ENCODE assay signal across 6 fruit fly cellular contexts in the genomic region with DNA sequence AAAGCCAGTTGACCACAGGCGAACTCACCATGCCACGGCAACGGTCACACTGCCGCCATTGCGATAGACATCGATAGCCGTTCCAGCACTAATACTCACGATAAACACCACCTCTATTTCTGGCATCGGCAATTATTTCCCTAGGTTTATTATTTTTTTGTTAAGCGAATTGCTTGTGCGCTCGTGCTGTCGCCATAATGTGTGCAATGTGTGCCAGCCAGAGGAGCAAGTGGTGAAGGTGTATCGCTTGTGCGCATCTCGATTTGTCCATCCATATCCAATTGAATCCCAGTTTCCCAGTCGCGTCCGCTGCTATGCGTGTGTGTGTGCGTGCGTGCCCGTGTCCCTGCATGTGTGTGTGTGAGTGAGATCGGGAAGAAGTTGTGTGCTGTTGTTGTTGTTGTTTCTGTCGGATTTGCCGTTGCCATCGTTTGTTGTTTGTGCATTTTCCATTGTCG.
TF ChIP-seq lines count a peak whose summit lies in the region.

A gene (plus strand): TSS at position 85 of the 458 bp plus-strand sequence.

- TF ChIP-seq CTCF in S2 (optimal IDR thresholded peaks at IDR 0.05; lab: Kevin White, UChicago), result peak; percentile 9 to 31
- TF ChIP-seq CTCF in whole organism, embryonic (GFP tag; optimal IDR thresholded peaks at IDR 0.05; lab: Kevin White, UChicago), result peak; percentile 22

TF ChIP-seq in whole organism, adult, 20 proteins besides CTCF, POLR2A, EP300 and RAD21 (continues in another document):
- TF ChIP-seq bab1 (GFP tag; optimal IDR thresholded peaks at IDR 0.05; lab: Kevin White, UChicago) (peak; percentile 30), ovo (GFP tag; optimal IDR thresholded peaks at IDR 0.05; lab: Kevin White, UChicago) (no peak), CG1620 (GFP tag; optimal IDR thresholded peaks at IDR 0.05; lab: Kevin White, UChicago) (peak; percentile 31), CG33017 (tag; optimal IDR thresholded peaks at IDR 0.05; lab: Kevin White, UChicago) (peak; percentile 6), CG14711 (tag; optimal IDR thresholded peaks at IDR 0.05; lab: Kevin White, UChicago) (no peak), kay (GFP tag; lab: Kevin White, UChicago; ENCODE audit: borderline replicate concordance) (no peak), CG7045 (GFP tag; optimal IDR thresholded peaks at IDR 0.05; lab: Kevin White, UChicago) (no peak), Mnt (GFP tag; optimal IDR thresholded peaks at IDR 0.05; lab: Kevin White, UChicago) (peak; percentile 51), cic (GFP tag; optimal IDR thresholded peaks at IDR 0.05; lab: Kevin White, UChicago) (no peak), toe (GFP tag; optimal IDR thresholded peaks at IDR 0.05; lab: Kevin White, UChicago) (no peak), CG12768 (GFP tag; optimal IDR thresholded peaks at IDR 0.05; lab: Kevin White, UChicago) (no peak), Crg-1 (GFP tag; optimal IDR thresholded peaks at IDR 0.05; lab: Kevin White, UChicago) (peak; percentile 39), CG11617 (GFP tag; optimal IDR thresholded peaks at IDR 0.05; lab: Kevin White, UChicago) (peak; percentile 29), CG5204 (GFP tag; optimal IDR thresholded peaks at IDR 0.05; lab: Kevin White, UChicago) (no peak), Hr96 (GFP tag; optimal IDR thresholded peaks at IDR 0.05; lab: Kevin White, UChicago) (no peak), pad (GFP tag; optimal IDR thresholded peaks at IDR 0.05; lab: Kevin White, UChicago) (peak; percentile 42), cnc (optimal IDR thresholded peaks at IDR 0.05; lab: Kevin White, UChicago) (no peak)

TF ChIP-seq in whole organism, embryonic, 481 proteins besides CTCF, POLR2A, EP300 and RAD21 (continues in another document):
- TF ChIP-seq Bgb (GFP tag; IDR thresholded peaks at IDR 0.05; lab: Robert Waterston, UW; ENCODE audit: partially characterized antibody), result peak; percentile 95
- TF ChIP-seq CG14860 (GFP tag; IDR thresholded peaks at IDR 0.05; lab: Robert Waterston, UW; ENCODE audit: partially characterized antibody), result peak; percentile 82
- TF ChIP-seq CG12155 (GFP tag; optimal IDR thresholded peaks at IDR 0.05; lab: Kevin White, UChicago), result peak; percentile 21
- no peak for TF ChIP-seq CG4404 (GFP tag; IDR thresholded peaks at IDR 0.05; lab: Robert Waterston, UW)
- peak; percentile 43 for TF ChIP-seq row (GFP tag; IDR thresholded peaks at IDR 0.05; lab: Robert Waterston, UW)
- peak in 1 of 2 experiments; percentile 23 for TF ChIP-seq dpn (GFP tag; optimal IDR thresholded peaks at IDR 0.05; lab: Kevin White, UChicago)
- TF ChIP-seq zfh1 (GFP tag; IDR thresholded peaks at IDR 0.05; lab: Robert Waterston, UW), result 0 out of 3 replicates have a peak, but pooled peaks have one; percentile 24
- peak; percentile 91 for TF ChIP-seq Scr (GFP tag; IDR thresholded peaks at IDR 0.05; lab: Robert Waterston, UW; ENCODE audit: partially characterized antibody)
- TF ChIP-seq Blimp-1 (GFP tag; optimal IDR thresholded peaks at IDR 0.05; lab: Kevin White, UChicago), result no peak
- peak; percentile 7 for TF ChIP-seq Hsf (GFP tag; optimal IDR thresholded peaks at IDR 0.05; lab: Kevin White, UChicago)
- peak; percentile 61 for TF ChIP-seq CG8924 (tag; optimal IDR thresholded peaks at IDR 0.05; lab: Kevin White, UChicago)
- TF ChIP-seq hb (GFP tag; IDR thresholded peaks at IDR 0.05; lab: Robert Waterston, UW; ENCODE audit: partially characterized antibody), result peak; percentile 84
- TF ChIP-seq insv (GFP tag; optimal IDR thresholded peaks at IDR 0.05; lab: Kevin White, UChicago), result peak in 1 of 2 experiments; percentile 56
- no peak for TF ChIP-seq GATAe (GFP tag; conservative IDR thresholded peaks at IDR 0.05; lab: Robert Waterston, UW)
- TF ChIP-seq zen2 (GFP tag; IDR thresholded peaks at IDR 0.05; lab: Robert Waterston, UW; ENCODE audit: partially characterized antibody), result peak; percentile 86

TF ChIP-seq in whole organism, prepupa, 60 proteins besides CTCF, POLR2A, EP300 and RAD21:
- TF ChIP-seq CG6276 (GFP tag; optimal IDR thresholded peaks at IDR 0.05; lab: Kevin White, UChicago) (no peak), dsx (GFP tag; optimal IDR thresholded peaks at IDR 0.05; lab: Kevin White, UChicago; ENCODE audit: poor library complexity, severe bottlenecking) (peak; percentile 20), Ets21C (GFP tag; optimal IDR thresholded peaks at IDR 0.05; lab: Kevin White, UChicago) (no peak), CG11902 (GFP tag; optimal IDR thresholded peaks at IDR 0.05; lab: Kevin White, UChicago) (no peak), CG6163 (GFP tag; IDR thresholded peaks at IDR 0.05; lab: Robert Waterston, UW) (no peak; the same call in 2 of the 3 replicates), Eip78C (GFP tag; lab: Kevin White, UChicago) (peak; percentile 10), Sox14 (GFP tag; optimal IDR thresholded peaks at IDR 0.05; lab: Kevin White, UChicago) (peak; percentile 15), esn (GFP tag; optimal IDR thresholded peaks at IDR 0.05; lab: Kevin White, UChicago) (peak; percentile 22), CG15336 (GFP tag; IDR thresholded peaks at IDR 0.05; lab: Robert Waterston, UW) (no peak), Sox15 (GFP tag; optimal IDR thresholded peaks at IDR 0.05; lab: Kevin White, UChicago) (no peak), CG6854 (GFP tag; optimal IDR thresholded peaks at IDR 0.05; lab: Kevin White, UChicago) (peak; percentile 4), CG8319 (GFP tag; optimal IDR thresholded peaks at IDR 0.05; lab: Kevin White, UChicago) (no peak), CG1621 (tag; optimal IDR thresholded peaks at IDR 0.05; lab: Kevin White, UChicago) (no peak), CG8119 (GFP tag; IDR thresholded peaks at IDR 0.05; lab: Robert Waterston, UW) (peak; percentile 22; the same call in 1 of the 3 replicates), eg (GFP tag; IDR thresholded peaks at IDR 0.05; lab: Robert Waterston, UW) (0 out of 3 replicates have a peak, but pooled peaks have one; percentile 11), CG11294 (GFP tag; IDR thresholded peaks at IDR 0.05; lab: Robert Waterston, UW) (no peak), ss (GFP tag; optimal IDR thresholded peaks at IDR 0.05; lab: Kevin White, UChicago) (peak; percentile 31 to 58), Hr39 (GFP tag; optimal IDR thresholded peaks at IDR 0.05; lab: Kevin White, UChicago) (no peak)

TF ChIP-seq in whole organism, pupa, 21 proteins besides CTCF, POLR2A, EP300 and RAD21:
- TF ChIP-seq CG15710 (tag; optimal IDR thresholded peaks at IDR 0.05; lab: Kevin White, UChicago), result no peak
- no peak for TF ChIP-seq Pif1A (GFP tag; optimal IDR thresholded peaks at IDR 0.05; lab: Kevin White, UChicago)
- no peak for TF ChIP-seq CG12605 (GFP tag; IDR thresholded peaks at IDR 0.05; lab: Robert Waterston, UW)
- peak; percentile 21 for TF ChIP-seq EcR (GFP tag; optimal IDR thresholded peaks at IDR 0.05; lab: Kevin White, UChicago)
- no peak for TF ChIP-seq Ets98B (GFP tag; IDR thresholded peaks at IDR 0.05; lab: Robert Waterston, UW)
- no peak for TF ChIP-seq CG17806 (tag; optimal IDR thresholded peaks at IDR 0.05; lab: Kevin White, UChicago)
- TF ChIP-seq rn (GFP tag; IDR thresholded peaks at IDR 0.05; lab: Robert Waterston, UW), result no peak
- no peak for TF ChIP-seq CG8159 (tag; optimal IDR thresholded peaks at IDR 0.05; lab: Kevin White, UChicago)
- no peak for TF ChIP-seq Snoo (tag; optimal IDR thresholded peaks at IDR 0.05; lab: Kevin White, UChicago)
- no peak for TF ChIP-seq CG9948 (tag; optimal IDR thresholded peaks at IDR 0.05; lab: Kevin White, UChicago)
- peak; percentile 40 for TF ChIP-seq CG13204 (GFP tag; optimal IDR thresholded peaks at IDR 0.05; lab: Kevin White, UChicago)
- no peak for TF ChIP-seq CG14655 (GFP tag; optimal IDR thresholded peaks at IDR 0.05; lab: Kevin White, UChicago)

TF ChIP-seq in whole organism, wandering third instar larva, 38 proteins besides CTCF, POLR2A, EP300 and RAD21:
- TF ChIP-seq Dfd (GFP tag; optimal IDR thresholded peaks at IDR 0.05; lab: Kevin White, UChicago) (peak; percentile 64), psq (GFP tag; optimal IDR thresholded peaks at IDR 0.05; lab: Kevin White, UChicago) (peak; percentile 8), Myc (optimal IDR thresholded peaks at IDR 0.05; lab: Kevin White, UChicago) (peak; percentile 80), h (GFP tag; optimal IDR thresholded peaks at IDR 0.05; lab: Kevin White, UChicago) (peak; percentile 35), N (GFP tag; optimal IDR thresholded peaks at IDR 0.05; lab: Kevin White, UChicago) (peak; percentile 68), brk (GFP tag; optimal IDR thresholded peaks at IDR 0.05; lab: Kevin White, UChicago) (no peak), CG9705 (GFP tag; optimal IDR thresholded peaks at IDR 0.05; lab: Kevin White, UChicago) (no peak)
